Fruit fly (Drosophila melanogaster) whole organism, embryonic: ENCODE results near the gene Jhbp1.

Source experiments
- ATbp ChIP-seq: fragments of 200-800 bp; sonication (Bioruptor generic); optimal IDR thresholded peaks from 2 replicates; lab custom pipeline; 2017; ENCODE audit warnings: missing biosample characterization, mild to moderate bottlenecking, missing genetic modification characterization, missing genetic modification reagents
- Atf6 ChIP-seq: fragments of 200-800 bp; sonication (Bioruptor generic); IDR thresholded peaks from 2 replicates; pipeline ENCODE4 v1.3.6; 2022; ENCODE audit warnings: missing biosample characterization, missing genetic modification characterization
- Bteb2 ChIP-seq: fragments of 200-800 bp; sonication (Bioruptor generic); optimal IDR thresholded peaks from 2 replicates; lab custom pipeline; 2016; ENCODE audit warnings: missing biosample characterization, missing genetic modification characterization
- CG10274 ChIP-seq: fragments of 200-800 bp; sonication (Bioruptor generic); optimal IDR thresholded peaks from 3 replicates; lab custom pipeline; 2017; ENCODE audit warnings: missing biosample characterization, mild to moderate bottlenecking, missing genetic modification characterization
- CG10321 ChIP-seq: fragments of 200-800 bp; sonication (Bioruptor generic); IDR thresholded peaks from 2 replicates; pipeline ENCODE4 v1.3.6; 2022; ENCODE audit warnings: missing biosample characterization, missing genetic modification characterization
- CG11398 ChIP-seq: fragments of 200-800 bp; sonication (Bioruptor generic); optimal IDR thresholded peaks from 2 replicates; lab custom pipeline; 2016; ENCODE audit warnings: missing biosample characterization, missing genetic modification characterization
- CG12071 ChIP-seq: fragments of 200-800 bp; sonication (Bioruptor generic); optimal IDR thresholded peaks from 3 replicates; lab custom pipeline; 2018; ENCODE audit warnings: missing biosample characterization, mild to moderate bottlenecking, missing genetic modification characterization
- CG12219 ChIP-seq: fragments of 200-800 bp; sonication (Bioruptor generic); optimal IDR thresholded peaks from 3 replicates; lab custom pipeline; 2018; ENCODE audit warnings: missing biosample characterization, mild to moderate bottlenecking, missing genetic modification characterization
- CG12299 ChIP-seq: fragments of 200-800 bp; sonication (Bioruptor generic); optimal IDR thresholded peaks from 2 replicates; lab custom pipeline; 2018; ENCODE audit warnings: missing biosample characterization, mild to moderate bottlenecking, missing genetic modification characterization
- CG12744 ChIP-seq: fragments of 200-800 bp; sonication (Bioruptor generic); optimal IDR thresholded peaks from 2 replicates; lab custom pipeline; 2016; ENCODE audit warnings: missing biosample characterization, missing genetic modification characterization
- CG13624 ChIP-seq: fragments of 200-800 bp; sonication (Bioruptor generic); optimal IDR thresholded peaks from 2 replicates; lab custom pipeline; 2016; ENCODE audit warnings: missing biosample characterization, missing genetic modification characterization
- CG14050 ChIP-seq: fragments of 200-800 bp; sonication (Bioruptor generic); IDR thresholded peaks from 3 replicates; pipeline ENCODE4 v1.3.6; 2022; ENCODE audit warnings: missing biosample characterization, missing genetic modification characterization
- CG1647 ChIP-seq: fragments of 200-800 bp; sonication (Bioruptor generic); optimal IDR thresholded peaks from 3 replicates; lab custom pipeline; 2016; ENCODE audit warnings: missing biosample characterization, missing genetic modification characterization
- CG17328 ChIP-seq: fragments of 200-800 bp; sonication (Bioruptor generic); IDR thresholded peaks from 2 replicates; pipeline ENCODE4 v1.3.6; 2022; ENCODE audit warnings: missing biosample characterization, missing genetic modification characterization
- CG1832 ChIP-seq: fragments of 200-800 bp; sonication (Bioruptor generic); optimal IDR thresholded peaks from 2 replicates; lab custom pipeline; 2017; ENCODE audit warnings: missing biosample characterization, mild to moderate bottlenecking, missing genetic modification characterization, inconsistent platforms
- CG2116 ChIP-seq: fragments of 200-800 bp; sonication (Bioruptor generic); optimal IDR thresholded peaks from 3 replicates; lab custom pipeline; 2018; ENCODE audit warnings: missing biosample characterization, mild to moderate bottlenecking, missing genetic modification characterization
- CG2120 ChIP-seq: fragments of 200-800 bp; sonication (Bioruptor generic); optimal IDR thresholded peaks from 3 replicates; lab custom pipeline; 2016; ENCODE audit warnings: missing biosample characterization, missing genetic modification characterization
- CG4820 ChIP-seq: fragments of 200-800 bp; sonication (Bioruptor generic); optimal IDR thresholded peaks from 3 replicates; lab custom pipeline; 2016; ENCODE audit warnings: missing biosample characterization, missing genetic modification characterization
- CG5245 ChIP-seq: fragments of 200-800 bp; sonication (Bioruptor generic); optimal IDR thresholded peaks from 3 replicates; lab custom pipeline; 2016; ENCODE audit warnings: missing biosample characterization, missing genetic modification characterization
- CG7963 ChIP-seq: fragments of 200-800 bp; sonication (Bioruptor generic); IDR thresholded peaks from 3 replicates; pipeline ENCODE4 v1.3.6; 2022; ENCODE audit warnings: missing biosample characterization, missing genetic modification characterization; ENCODE audit not compliant: partially characterized antibody
- CG8944 ChIP-seq: fragments of 200-800 bp; sonication (Bioruptor generic); optimal IDR thresholded peaks from 3 replicates; lab custom pipeline; 2016; ENCODE audit warnings: missing biosample characterization, missing genetic modification characterization
- D19B ChIP-seq: fragments of 200-800 bp; sonication (Bioruptor generic); optimal IDR thresholded peaks from 2 replicates; lab custom pipeline; 2017; ENCODE audit warnings: missing biosample characterization, mild to moderate bottlenecking, missing genetic modification characterization
- Dad ChIP-seq: fragments of 200-800 bp; sonication (Bioruptor generic); optimal IDR thresholded peaks from 3 replicates; lab custom pipeline; 2016; ENCODE audit warnings: missing biosample characterization, missing genetic modification characterization
- Dbx ChIP-seq: fragments of 200-800 bp; sonication (Bioruptor generic); IDR thresholded peaks from 3 replicates; pipeline ENCODE4 v1.3.6; 2022; ENCODE audit warnings: missing biosample characterization, missing genetic modification characterization
- Dek ChIP-seq: fragments of 200-800 bp; sonication (Bioruptor generic); optimal IDR thresholded peaks from 3 replicates; lab custom pipeline; 2019; ENCODE audit warnings: missing biosample characterization, mild to moderate bottlenecking, missing genetic modification characterization, moderate library complexity
- GATAe ChIP-seq: fragments of 200-800 bp; sonication (Bioruptor generic); conservative IDR thresholded peaks from 2 replicates; pipeline ENCODE4 v1.3.6; 2022; ENCODE audit warnings: missing biosample characterization, missing genetic modification characterization
- HHEX ChIP-seq: fragments of 200-800 bp; sonication (Bioruptor generic); optimal IDR thresholded peaks from 3 replicates; lab custom pipeline; 2017; ENCODE audit warnings: missing biosample characterization, mild to moderate bottlenecking, missing genetic modification characterization, missing genetic modification reagents
- Hey ChIP-seq: fragments of 200-800 bp; sonication (Bioruptor generic); optimal IDR thresholded peaks from 3 replicates; lab custom pipeline; 2018; ENCODE audit warnings: missing biosample characterization, mild to moderate bottlenecking, missing genetic modification characterization
- Hr39 ChIP-seq: fragments of >200 bp; optimal IDR thresholded peaks from 2 replicates; lab custom pipeline; 2017
- Jarid2 ChIP-seq: fragments of 200-800 bp; sonication (Bioruptor generic); optimal IDR thresholded peaks from 3 replicates; lab custom pipeline; 2017; ENCODE audit warnings: mild to moderate bottlenecking, missing biosample characterization, missing genetic modification reagents, missing genetic modification characterization
- Mes4 ChIP-seq: fragments of 200-800 bp; sonication (Bioruptor generic); optimal IDR thresholded peaks from 2 replicates; lab custom pipeline; 2016; ENCODE audit warnings: missing biosample characterization, missing genetic modification characterization
- Neu2 ChIP-seq: fragments of 200-800 bp; sonication (Bioruptor generic); optimal IDR thresholded peaks from 3 replicates; lab custom pipeline; 2016; ENCODE audit warnings: missing biosample characterization, missing genetic modification characterization, borderline replicate concordance
- Nf-YA ChIP-seq: fragments of 200-800 bp; sonication (Bioruptor generic); IDR thresholded peaks from 2 replicates; pipeline ENCODE4 v1.3.6; 2022; ENCODE audit warnings: missing biosample characterization, missing genetic modification characterization
- Nf-YB ChIP-seq: fragments of 200-800 bp; sonication (Bioruptor generic); optimal IDR thresholded peaks from 3 replicates; lab custom pipeline; 2019; ENCODE audit warnings: missing biosample characterization, mild to moderate bottlenecking, missing genetic modification characterization, moderate library complexity
- Ravus ChIP-seq: fragments of 200-800 bp; sonication (Bioruptor generic); IDR thresholded peaks from 2 replicates; pipeline ENCODE4 v1.3.6; 2022; ENCODE audit warnings: missing biosample characterization, missing genetic modification characterization
- cg ChIP-seq: fragments of 200-800 bp; sonication (Bioruptor generic); optimal IDR thresholded peaks from 3 replicates; lab custom pipeline; 2019; ENCODE audit warnings: missing biosample characterization, mild to moderate bottlenecking, missing genetic modification characterization, moderate library complexity
- croc ChIP-seq: fragments of 200-800 bp; sonication (Bioruptor generic); conservative IDR thresholded peaks from 3 replicates; pipeline ENCODE4 v1.3.6; 2022; ENCODE audit warnings: missing biosample characterization, missing genetic modification characterization
- fd64A ChIP-seq: fragments of 200-800 bp; sonication (Bioruptor generic); optimal IDR thresholded peaks from 3 replicates; lab custom pipeline; 2018; ENCODE audit warnings: missing biosample characterization, mild to moderate bottlenecking, missing genetic modification characterization
- fd96Cb ChIP-seq: fragments of 200-800 bp; sonication (Bioruptor generic); optimal IDR thresholded peaks from 2 replicates; lab custom pipeline; 2018; ENCODE audit warnings: missing biosample characterization, mild to moderate bottlenecking, missing genetic modification characterization, moderate library complexity
- gce ChIP-seq: fragments of 200-800 bp; sonication (Bioruptor generic); IDR thresholded peaks from 3 replicates; pipeline ENCODE4 v1.3.6; 2022; ENCODE audit warnings: missing biosample characterization, missing genetic modification characterization
- gfzf ChIP-seq: fragments of 200-800 bp; sonication (Bioruptor generic); optimal IDR thresholded peaks from 2 replicates; lab custom pipeline; 2016; ENCODE audit warnings: missing biosample characterization, mild to moderate bottlenecking, missing genetic modification characterization, moderate library complexity
- gsb ChIP-seq: fragments of 200-800 bp; sonication (Bioruptor generic); IDR thresholded peaks from 2 replicates; pipeline ENCODE4 v1.3.6; 2022; ENCODE audit warnings: missing biosample characterization, missing genetic modification characterization
- luna ChIP-seq: fragments of 200-800 bp; sonication (Bioruptor generic); optimal IDR thresholded peaks from 2 replicates; lab custom pipeline; 2016; ENCODE audit warnings: missing biosample characterization, missing genetic modification characterization
- maf-S ChIP-seq: fragments of 200-800 bp; sonication (Bioruptor generic); optimal IDR thresholded peaks from 2 replicates; lab custom pipeline; 2016; ENCODE audit warnings: missing biosample characterization, missing genetic modification characterization
- mirr ChIP-seq: fragments of 200-800 bp; sonication (Bioruptor generic); optimal IDR thresholded peaks from 3 replicates; lab custom pipeline; 2018; ENCODE audit warnings: missing biosample characterization, mild to moderate bottlenecking, missing genetic modification characterization
- org-1 ChIP-seq: fragments of 200-800 bp; sonication (Bioruptor generic); optimal IDR thresholded peaks from 2 replicates; lab custom pipeline; 2017; ENCODE audit warnings: missing biosample characterization, missing genetic modification characterization
- prd ChIP-seq, 3 experiments: fragments of >200 bp in 2 of 3; fragments of 200-800 bp in 1 of 3; sonication (Bioruptor generic) in 1 of 3; optimal IDR thresholded peaks in 2 of 3; IDR thresholded peaks in 1 of 3; 2 replicates in 2 of 3; 3 replicates in 1 of 3; pipeline versions ENCODE4 v1.3.6 to Lab custom; 2017 to 2022; ENCODE audit warnings: missing biosample characterization in 1 of 3, missing genetic modification characterization in 1 of 3
- sd ChIP-seq: fragments of 200-800 bp; sonication (Bioruptor generic); optimal IDR thresholded peaks from 3 replicates; lab custom pipeline; 2018; ENCODE audit warnings: missing biosample characterization, mild to moderate bottlenecking, missing genetic modification characterization, moderate library complexity
- slou ChIP-seq: fragments of 200-800 bp; sonication (Bioruptor generic); optimal IDR thresholded peaks from 3 replicates; lab custom pipeline; 2016; ENCODE audit warnings: missing biosample characterization, missing genetic modification characterization
- sr ChIP-seq: fragments of 200-800 bp; sonication (Bioruptor generic); IDR thresholded peaks from 3 replicates; pipeline ENCODE4 v1.3.6; 2022; ENCODE audit warnings: missing biosample characterization, missing genetic modification characterization
- tna ChIP-seq: fragments of 200-800 bp; sonication (Bioruptor generic); IDR thresholded peaks from 2 replicates; pipeline ENCODE4 v1.3.6; 2022; ENCODE audit warnings: missing biosample characterization, missing genetic modification characterization; ENCODE audit not compliant: partially characterized antibody
- trem ChIP-seq: fragments of 200-800 bp; optimal IDR thresholded peaks from 3 replicates; lab custom pipeline; 2019; ENCODE audit warnings: missing biosample characterization, mild to moderate bottlenecking, missing genetic modification characterization, moderate library complexity

Gene Jhbp1

DNA sequence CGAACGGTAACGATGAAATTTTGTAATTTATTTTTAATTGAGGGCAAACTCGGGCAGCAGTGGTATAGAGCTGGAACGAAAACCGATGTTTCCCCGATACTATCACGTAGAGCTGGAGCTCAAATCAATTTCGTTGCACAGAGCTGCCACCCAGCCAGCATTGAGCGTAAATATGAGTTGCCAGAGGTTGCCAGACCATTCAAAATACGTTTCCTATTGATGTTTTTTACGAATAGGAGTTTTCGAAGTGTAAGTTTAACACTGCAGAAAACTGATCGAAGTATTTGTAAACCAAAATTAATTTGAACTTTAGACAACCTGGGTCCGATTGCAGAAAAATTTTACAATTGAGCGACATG lies 12.7 kb upstream of the Jhbp1 start, which contains the start of gene Ubc6 (continued):
- TF ChIP-seq CG13624 (GFP tag; lab: Kevin White, UChicago) (peak; percentile 80), ATbp (peak; percentile 9), gsb (GFP tag; lab: Robert Waterston, UW) (no peak), CG8944 (GFP tag; lab: Kevin White, UChicago) (peak; percentile 72), croc (no peak), CG10274 (GFP tag; lab: Kevin White, UChicago) (no peak), luna (GFP tag; lab: Kevin White, UChicago) (peak; percentile 26), CG1647 (GFP tag; lab: Kevin White, UChicago) (peak; percentile 68), Jarid2 (GFP tag; lab: Kevin White, UChicago) (peak; percentile 53), HHEX (GFP tag; lab: Kevin White, UChicago) (peak; percentile 42), prd (optimal IDR thresholded peaks at IDR 0.05; lab: Kevin White, UChicago) (no peak), prd (GFP tag; IDR thresholded peaks at IDR 0.05; lab: Robert Waterston, UW) (no peak), trem (tag; lab: Kevin White, UChicago) (peak; percentile 91), CG14050 (GFP tag; lab: Robert Waterston, UW) (no peak), Dad (GFP tag; lab: Kevin White, UChicago) (peak; percentile 74), Nf-YA (GFP tag; lab: Robert Waterston, UW) (no peak), D19B (GFP tag; lab: Kevin White, UChicago) (no peak), CG2116 (GFP tag; lab: Kevin White, UChicago) (peak; percentile 77), Hey (tag; lab: Kevin White, UChicago) (peak; percentile 11), CG10321 (no peak), Atf6 (GFP tag; lab: Robert Waterston, UW) (no peak), tna (GFP tag; lab: Robert Waterston, UW) (no peak), CG5245 (peak; percentile 25), GATAe (no peak), CG1832 (no peak), Mes4 (GFP tag; lab: Kevin White, UChicago) (peak; percentile 40), Bteb2 (peak; percentile 58), Dbx (no peak), CG12219 (GFP tag; lab: Kevin White, UChicago) (no peak), CG12744 (peak; percentile 32), gce (GFP tag; lab: Robert Waterston, UW) (no peak), gfzf (GFP tag; lab: Kevin White, UChicago) (peak; percentile 74), CG11398 (GFP tag; lab: Kevin White, UChicago) (peak; percentile 44), Ravus (GFP tag; lab: Robert Waterston, UW) (no peak), mirr (GFP tag; lab: Kevin White, UChicago) (peak; percentile 24), CG17328 (GFP tag; lab: Robert Waterston, UW) (no peak), org-1 (GFP tag; lab: Kevin White, UChicago) (no peak), sd (tag; lab: Kevin White, UChicago) (no peak), Hr39 (no peak), fd64A (GFP tag; lab: Kevin White, UChicago) (no peak), cg (GFP tag; lab: Kevin White, UChicago) (no peak), slou (GFP tag; lab: Kevin White, UChicago) (peak; percentile 40), sr (GFP tag; lab: Robert Waterston, UW) (no peak), maf-S (GFP tag; lab: Kevin White, UChicago) (peak; percentile 59), CG12071 (GFP tag; lab: Kevin White, UChicago) (no peak), Neu2 (no peak), CG4820 (GFP tag; lab: Kevin White, UChicago) (peak; percentile 48), fd96Cb (tag; lab: Kevin White, UChicago) (peak; percentile 6), CG7963 (GFP tag; lab: Robert Waterston, UW) (no peak), Nf-YB (GFP tag; lab: Kevin White, UChicago) (peak; percentile 27), CG12299 (tag; lab: Kevin White, UChicago) (peak; percentile 24), CG2120 (peak; percentile 83), Dek (peak; percentile 76)
